Worm (Caenorhabditis elegans): Measurements from ENCODE around the gene F37C12.10.

The F37C12.10 gene

DNA sequence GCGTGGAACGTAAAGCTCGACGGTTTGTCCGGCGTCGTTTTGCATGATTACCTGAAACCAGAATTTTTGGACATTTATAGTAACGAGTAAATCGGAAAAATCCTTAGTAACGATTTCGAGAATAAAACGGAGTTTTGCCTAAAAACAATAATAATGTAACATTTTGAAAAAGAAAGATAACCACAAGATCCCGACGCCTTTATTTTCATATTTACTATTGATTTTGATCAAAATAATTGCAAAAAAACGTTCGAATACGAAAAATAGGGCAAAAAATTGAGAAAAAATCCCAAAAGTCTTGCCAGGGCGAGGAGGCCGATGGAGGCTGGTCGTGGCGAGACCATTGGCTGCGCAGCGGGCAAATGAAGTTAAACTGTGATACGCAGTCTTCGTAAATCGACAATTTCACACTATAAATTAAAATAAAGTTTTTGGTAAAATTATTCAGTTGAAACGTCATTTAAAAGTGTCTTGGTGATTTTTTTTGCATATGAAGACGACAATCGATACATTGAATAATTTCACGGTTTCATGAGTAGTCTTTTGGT is 1.5 kb upstream of the F37C12.10 start, which contains the start of gene rps-21 (continued):
- TF ChIP-seq sox-2 (GFP tag; IDR thresholded peaks at IDR 0.05): no peak
- no peak for TF ChIP-seq fkh-6 (tag; optimal IDR thresholded peaks at IDR 0.05)
- no peak for TF ChIP-seq ceh-2 (tag; optimal IDR thresholded peaks at IDR 0.05)
- TF ChIP-seq ceh-31 (tag; optimal IDR thresholded peaks at IDR 0.05): peak; percentile 71
- peak; percentile 32 for TF ChIP-seq unc-55 (GFP tag; optimal IDR thresholded peaks at IDR 0.05)
- TF ChIP-seq C38D4.7 (GFP tag; optimal IDR thresholded peaks at IDR 0.05): no peak
- TF ChIP-seq lim-6 (tag; optimal IDR thresholded peaks at IDR 0.05): no peak
- no peak for TF ChIP-seq hlh-30 (tag; optimal IDR thresholded peaks at IDR 0.05; ENCODE audit: insufficient read depth)
- peak; percentile 19 for TF ChIP-seq rnt-1 (tag; optimal IDR thresholded peaks at IDR 0.05)
- no peak for TF ChIP-seq pax-1 (tag; optimal IDR thresholded peaks at IDR 0.05)
- no peak for TF ChIP-seq odd-2 (tag; optimal IDR thresholded peaks at IDR 0.05)
- TF ChIP-seq ref-2 (tag; optimal IDR thresholded peaks at IDR 0.05): peak; percentile 11
- no peak for TF ChIP-seq pat-9 (tag; optimal IDR thresholded peaks at IDR 0.05)
- TF ChIP-seq dmd-4 (tag; optimal IDR thresholded peaks at IDR 0.05; ENCODE audit: borderline replicate concordance): no peak
- no peak for TF ChIP-seq mec-3 (tag; optimal IDR thresholded peaks at IDR 0.05; ENCODE audit: borderline replicate concordance)
- no peak for TF ChIP-seq ceh-9 (tag; optimal IDR thresholded peaks at IDR 0.05)
- no peak for TF ChIP-seq hlh-6 (tag; optimal IDR thresholded peaks at IDR 0.05)
- no peak for TF ChIP-seq fkh-10 (GFP tag; optimal IDR thresholded peaks at IDR 0.05)
- TF ChIP-seq ceh-19 (GFP tag; optimal IDR thresholded peaks at IDR 0.05): no peak
- no peak for TF ChIP-seq ceh-30 (tag; optimal IDR thresholded peaks at IDR 0.05)
- no peak for TF ChIP-seq pha-4 (tag; optimal IDR thresholded peaks at IDR 0.05)
- no peak for TF ChIP-seq syd-9 (tag; optimal IDR thresholded peaks at IDR 0.05)
- TF ChIP-seq ceh-14 (tag; optimal IDR thresholded peaks at IDR 0.05): peak; percentile 6
- TF ChIP-seq ceh-34 (tag; optimal IDR thresholded peaks at IDR 0.05): peak; percentile 47
- TF ChIP-seq ets-4 (tag; optimal IDR thresholded peaks at IDR 0.05): no peak
- no peak for TF ChIP-seq elt-4 (tag; optimal IDR thresholded peaks at IDR 0.05)
- TF ChIP-seq madf-2 (tag; optimal IDR thresholded peaks at IDR 0.05): no peak
- no peak for TF ChIP-seq fax-1 (tag; optimal IDR thresholded peaks at IDR 0.05)
- TF ChIP-seq elt-2 (tag; optimal IDR thresholded peaks at IDR 0.05): peak; percentile 21
- no peak for TF ChIP-seq ceh-22 (tag; optimal IDR thresholded peaks at IDR 0.05)
- TF ChIP-seq unc-3 (GFP tag; conservative IDR thresholded peaks at IDR 0.05): no peak
- no peak for TF ChIP-seq unc-3 (tag; optimal IDR thresholded peaks at IDR 0.05)
- no peak for TF ChIP-seq eyg-1 (tag; optimal IDR thresholded peaks at IDR 0.05)
- no peak for TF ChIP-seq pros-1 (tag; optimal IDR thresholded peaks at IDR 0.05)
- no peak for TF ChIP-seq nhr-232 (tag; optimal IDR thresholded peaks at IDR 0.05)
- TF ChIP-seq K02D7.2 (tag; optimal IDR thresholded peaks at IDR 0.05): no peak
- no peak for TF ChIP-seq ttx-3 (tag; optimal IDR thresholded peaks at IDR 0.05)

ce11 chrIII:7185473-7185872 is 2.7 kb downstream of the F37C12.10 start, which contains the start of gene F37C12.14:
Gene F37C12.14, minus strand, starts transcription at chrIII:7185573.
- no peak for TF ChIP-seq hlh-8 (tag; optimal IDR thresholded peaks at IDR 0.05)
- no peak for TF ChIP-seq ztf-16 (tag; optimal IDR thresholded peaks at IDR 0.05)
- TF ChIP-seq ets-4 (tag; optimal IDR thresholded peaks at IDR 0.05): no peak
- no peak for TF ChIP-seq Y22D7AL.16 (tag; optimal IDR thresholded peaks at IDR 0.05)
- no peak for TF ChIP-seq C08G9.2 (tag; optimal IDR thresholded peaks at IDR 0.05)
- TF ChIP-seq F13H6.1 (tag; optimal IDR thresholded peaks at IDR 0.05): no peak
- no peak for TF ChIP-seq pha-2 (tag; optimal IDR thresholded peaks at IDR 0.05)
- no peak for TF ChIP-seq hlh-15 (tag; optimal IDR thresholded peaks at IDR 0.05)
- no peak for TF ChIP-seq dve-1 (tag; optimal IDR thresholded peaks at IDR 0.05)
- no peak for TF ChIP-seq ceh-14 (tag; optimal IDR thresholded peaks at IDR 0.05)
- TF ChIP-seq ceh-24 (tag; optimal IDR thresholded peaks at IDR 0.05): no peak
- no peak for TF ChIP-seq ceh-22 (tag; optimal IDR thresholded peaks at IDR 0.05)
- TF ChIP-seq fkh-6 (tag; optimal IDR thresholded peaks at IDR 0.05): no peak
- TF ChIP-seq madf-2 (tag; optimal IDR thresholded peaks at IDR 0.05): no peak
- TF ChIP-seq mec-3 (tag; optimal IDR thresholded peaks at IDR 0.05; ENCODE audit: borderline replicate concordance): no peak
- TF ChIP-seq rnt-1 (tag; optimal IDR thresholded peaks at IDR 0.05): no peak
- TF ChIP-seq fax-1 (tag; optimal IDR thresholded peaks at IDR 0.05): no peak
- no peak for TF ChIP-seq syd-9 (tag; optimal IDR thresholded peaks at IDR 0.05)
- TF ChIP-seq ceh-18 (tag; optimal IDR thresholded peaks at IDR 0.05): no peak
- TF ChIP-seq fkh-10 (GFP tag; optimal IDR thresholded peaks at IDR 0.05): no peak

Data from whole organism, late embryonic.